Worm (Caenorhabditis elegans): Measurements from ENCODE around the gene scl-11.

Gene scl-11

ce11 chrIV:13090967-13091366 is 39.8 kb downstream of the scl-11 start, which contains the start of gene col-132:
Gene col-132, minus strand, starts transcription at chrIV:13091067.
- no peak for TF ChIP-seq ama-1 (optimal IDR thresholded peaks at IDR 0.05)
- no peak for TF ChIP-seq ces-1 (GFP tag; optimal IDR thresholded peaks at IDR 0.05)
- no peak for TF ChIP-seq Y105C5A.15 (GFP tag; IDR thresholded peaks at IDR 0.05)
- no peak for TF ChIP-seq unc-62 (GFP tag; optimal IDR thresholded peaks at IDR 0.05 in 1 of 2)
- TF ChIP-seq unc-62 (tag; optimal IDR thresholded peaks at IDR 0.05): no peak
- no peak for TF ChIP-seq spr-3 (GFP tag; optimal IDR thresholded peaks at IDR 0.05)
- no peak for TF ChIP-seq ceh-28 (tag; optimal IDR thresholded peaks at IDR 0.05)
- TF ChIP-seq nhr-11 (tag; optimal IDR thresholded peaks at IDR 0.05): no peak
- no peak for TF ChIP-seq ztf-11 (tag; optimal IDR thresholded peaks at IDR 0.05)
- TF ChIP-seq zip-11 (GFP tag; IDR thresholded peaks at IDR 0.05): no peak
- no peak for TF ChIP-seq ceh-82 (tag; optimal IDR thresholded peaks at IDR 0.05)
- no peak for TF ChIP-seq gei-8 (GFP tag; optimal IDR thresholded peaks at IDR 0.05)
- TF ChIP-seq aly-2 (tag; optimal IDR thresholded peaks at IDR 0.05): no peak
- TF ChIP-seq lin-39 (tag; optimal IDR thresholded peaks at IDR 0.05): no peak
- TF ChIP-seq saeg-2 (GFP tag; IDR thresholded peaks at IDR 0.05): no peak
- no peak for TF ChIP-seq lin-15B (tag; optimal IDR thresholded peaks at IDR 0.05)

ce11 chrIV:13093677-13094076 is 42.5 kb downstream of the scl-11 start, which contains the start of the genes prcc-1 and C39E9.12:
Gene prcc-1, minus strand, starts transcription at chrIV:13093795.
Gene C39E9.12, plus strand, starts transcription at chrIV:13094007.
- TF ChIP-seq Y48G9A.11 (GFP tag; IDR thresholded peaks at IDR 0.05) (no peak), lsy-2 (tag; optimal IDR thresholded peaks at IDR 0.05) (peak in 1 of 2 experiments; percentile 88), madf-9 (GFP tag; conservative IDR thresholded peaks at IDR 0.05) (no peak), zip-2 (tag; optimal IDR thresholded peaks at IDR 0.05) (no peak), unc-39 (tag; optimal IDR thresholded peaks at IDR 0.05) (no peak), ceh-20 (GFP tag; IDR thresholded peaks at IDR 0.05) (no peak), D1046.2 (GFP tag; IDR thresholded peaks at IDR 0.05) (no peak), T20F7.1 (GFP tag; optimal IDR thresholded peaks at IDR 0.05) (no peak), ztf-11 (tag; optimal IDR thresholded peaks at IDR 0.05) (no peak), Y5F2A.4 (GFP tag; optimal IDR thresholded peaks at IDR 0.05) (no peak), daf-19 (GFP tag; conservative IDR thresholded peaks at IDR 0.05) (no peak), nhr-42 (GFP tag; IDR thresholded peaks at IDR 0.05) (no peak), lir-3 (tag; optimal IDR thresholded peaks at IDR 0.05) (no peak), lin-1 (GFP tag; IDR thresholded peaks at IDR 0.05) (no peak), mep-1 (tag; optimal IDR thresholded peaks at IDR 0.05) (no peak), nhr-48 (tag; optimal IDR thresholded peaks at IDR 0.05) (no peak), fkh-10 (GFP tag; optimal IDR thresholded peaks at IDR 0.05) (no peak), snpc-1.2 (GFP tag; IDR thresholded peaks at IDR 0.05) (no peak), nhr-76 (tag; optimal IDR thresholded peaks at IDR 0.05) (no peak), F44E2.7 (GFP tag; IDR thresholded peaks at IDR 0.05) (no peak), ztf-7 (tag; optimal IDR thresholded peaks at IDR 0.05) (no peak), dpl-1 (GFP tag; optimal IDR thresholded peaks at IDR 0.05) (peak; percentile 90), hlh-30 (tag; optimal IDR thresholded peaks at IDR 0.05; ENCODE audit: insufficient read depth) (peak; percentile 53), Y105C5A.15 (GFP tag; IDR thresholded peaks at IDR 0.05) (no peak), ceh-28 (tag; optimal IDR thresholded peaks at IDR 0.05) (no peak), spr-3 (GFP tag; optimal IDR thresholded peaks at IDR 0.05) (no peak), R02D3.7 (tag; optimal IDR thresholded peaks at IDR 0.05) (no peak), cey-2 (tag; optimal IDR thresholded peaks at IDR 0.05; ENCODE audit: borderline replicate concordance, insufficient read depth) (no peak), nhr-41 (GFP tag; IDR thresholded peaks at IDR 0.05) (no peak), zfp-3 (GFP tag; conservative IDR thresholded peaks at IDR 0.05) (no peak), F49E8.2 (tag; optimal IDR thresholded peaks at IDR 0.05; ENCODE audit: borderline replicate concordance) (no peak), mdl-1 (tag; optimal IDR thresholded peaks at IDR 0.05) (no peak), daf-8 (GFP tag; IDR thresholded peaks at IDR 0.05) (no peak), fos-1 (tag; optimal IDR thresholded peaks at IDR 0.05) (no peak), duxl-1 (tag; optimal IDR thresholded peaks at IDR 0.05; ENCODE audit: poor library complexity) (no peak), egl-43 (GFP tag; IDR thresholded peaks at IDR 0.05) (no peak), spr-1 (tag; optimal IDR thresholded peaks at IDR 0.05) (no peak), aha-1 (tag) (no peak), lin-13 (GFP tag; optimal IDR thresholded peaks at IDR 0.05) (no peak), nhr-10 (tag; optimal IDR thresholded peaks at IDR 0.05) (no peak)
